Fruit fly (Drosophila melanogaster) S2 (cell line): ENCODE data around the gene AOX4.

Experiments used
- CG8478 ChIP-seq: fragments of >200 bp; optimal IDR thresholded peaks from 2 replicates; lab custom pipeline; 2018
- CTCF ChIP-seq, 2 experiments: fragments of >200 bp; optimal IDR thresholded peaks; 2 replicates each; lab custom pipeline; 2018

The AOX4 gene

dm6 chr3R:15556524-15556923, 3.9 kb upstream of the AOX4 start:
- TF ChIP-seq CG8478 (lab: Kevin White, UChicago) (no peak), CTCF (optimal IDR thresholded peaks at IDR 0.05; lab: Kevin White, UChicago) (no peak)

DNA sequence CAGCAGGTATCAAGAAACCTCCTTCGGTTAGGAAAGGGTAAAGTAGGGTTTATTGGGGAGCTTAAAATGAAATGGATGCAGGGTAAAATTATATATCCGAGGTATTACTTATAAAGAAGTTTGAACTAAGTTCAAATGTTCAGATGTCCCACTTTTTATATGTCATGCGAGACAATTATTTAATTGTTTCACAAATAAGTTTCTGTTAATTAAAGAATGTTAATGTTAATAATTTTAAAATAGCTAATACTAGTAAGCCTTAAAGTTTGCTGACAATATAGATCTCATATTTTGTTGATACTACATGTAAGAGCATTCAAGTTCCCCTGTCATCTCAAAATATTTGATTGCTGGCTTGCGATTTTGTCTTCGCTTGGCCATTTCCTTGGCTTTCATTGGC, 2.1 kb upstream of the AOX4 start:
- no peak for TF ChIP-seq CTCF (optimal IDR thresholded peaks at IDR 0.05; lab: Kevin White, UChicago)
- no peak for TF ChIP-seq CG8478 (lab: Kevin White, UChicago)

- TF ChIP-seq CTCF (optimal IDR thresholded peaks at IDR 0.05; lab: Kevin White, UChicago), result no peak
These were observed 933 bp upstream of the AOX4 start for dm6 chr3R:15553566-15553965.

DNA sequence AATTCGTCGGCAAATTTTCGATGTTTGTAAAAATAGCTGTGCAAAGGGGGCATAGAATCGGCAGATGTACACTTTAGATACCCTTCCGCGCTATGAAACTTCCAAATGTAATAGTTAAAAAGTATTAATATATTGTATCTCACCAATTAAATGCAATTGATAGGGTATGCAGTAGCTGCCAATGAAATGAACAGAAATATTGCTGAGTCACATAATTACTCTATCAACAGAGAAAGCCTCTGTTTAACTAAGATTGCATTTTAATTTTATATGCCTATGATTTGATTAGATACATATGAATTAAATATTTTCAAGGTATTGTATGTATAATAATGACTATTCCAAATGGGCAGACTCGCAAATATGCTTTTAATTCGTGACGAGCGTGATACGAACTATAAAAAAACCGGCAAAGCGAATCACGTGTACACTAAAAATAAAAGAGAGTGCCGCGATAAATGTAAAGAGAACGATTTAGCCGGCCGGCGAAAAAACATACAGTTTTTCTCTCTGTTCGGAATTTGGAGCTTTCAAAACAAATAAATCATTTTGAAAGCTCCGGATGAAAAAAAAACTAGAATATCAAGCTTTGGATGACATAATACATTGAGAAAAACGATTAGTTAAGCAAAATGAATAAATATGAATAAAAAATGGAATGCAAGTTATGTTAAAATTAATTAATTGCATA, 4.7 kb downstream of the AOX4 start, which contains the start of gene AOX3:
Gene AOX3 (minus strand): TSS at position 362 of the 691 bp plus-strand sequence.
- no peak for TF ChIP-seq CG8478 (lab: Kevin White, UChicago)
- no peak for TF ChIP-seq CTCF (optimal IDR thresholded peaks at IDR 0.05; lab: Kevin White, UChicago)

- TF ChIP-seq CTCF (optimal IDR thresholded peaks at IDR 0.05; lab: Kevin White, UChicago) (no peak), CG8478 (lab: Kevin White, UChicago) (no peak)
These were observed 5.4 kb downstream of the AOX4 start for dm6 chr3R:15547226-15547625.

- no peak for TF ChIP-seq CTCF (optimal IDR thresholded peaks at IDR 0.05; lab: Kevin White, UChicago)
- no peak for TF ChIP-seq CG8478 (lab: Kevin White, UChicago)
These were observed 10.3 kb downstream of the AOX4 start, which contains the start of gene AOX2 for dm6 chr3R:15542314-15542713. Gene AOX2 (minus strand): TSS chr3R:15542414.

DNA sequence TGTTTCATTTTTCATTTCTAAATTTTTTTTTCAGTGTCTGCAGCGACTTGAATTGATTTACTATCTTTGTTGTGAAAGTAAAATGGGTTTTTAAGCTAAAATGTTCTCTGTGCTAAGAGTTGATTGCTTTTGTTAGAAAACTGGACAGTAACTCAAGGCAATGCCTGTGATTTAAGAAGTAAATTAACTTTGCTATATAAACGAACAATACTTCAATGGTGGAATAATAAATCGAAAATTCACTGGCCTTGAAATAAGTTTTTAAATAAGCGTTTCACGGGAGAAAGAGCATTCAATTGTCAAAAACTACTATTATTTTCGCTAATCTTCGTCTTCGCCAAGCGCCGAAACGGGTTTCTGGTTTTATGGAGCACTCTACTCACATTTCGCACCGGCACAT, 11.7 kb downstream of the AOX4 start:
- TF ChIP-seq CTCF (optimal IDR thresholded peaks at IDR 0.05; lab: Kevin White, UChicago) (no peak), CG8478 (lab: Kevin White, UChicago) (no peak)

- TF ChIP-seq CTCF (optimal IDR thresholded peaks at IDR 0.05; lab: Kevin White, UChicago) (no peak), CG8478 (lab: Kevin White, UChicago) (no peak)
These were observed 15.5 kb downstream of the AOX4 start, which contains the start of gene AOX1 for dm6 chr3R:15536918-15537716. Gene AOX1 (minus strand): TSS chr3R:15537292.

DNA sequence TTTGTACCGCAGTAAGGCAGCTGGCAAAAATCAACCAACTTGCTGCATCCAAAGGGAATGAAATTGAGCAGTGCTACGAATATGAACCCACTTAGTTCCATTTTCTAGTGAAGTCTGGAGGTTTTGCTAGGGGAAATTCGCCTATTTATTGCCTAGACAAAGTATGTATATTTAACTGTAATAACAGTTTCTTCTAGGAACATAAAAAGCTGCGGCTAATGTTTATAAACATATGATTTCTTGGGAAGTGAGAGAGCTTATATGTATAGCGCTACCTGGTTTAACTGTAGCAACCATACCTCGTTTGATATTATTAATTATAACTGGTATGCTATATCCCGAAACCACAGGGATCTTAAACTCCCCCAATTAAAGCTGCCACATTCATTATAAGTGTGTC, 21.3 kb downstream of the AOX4 start, which contains the start of gene CG31296:
Gene CG31296 (minus strand): TSS at position 101 of the 400 bp plus-strand sequence.
- no peak for TF ChIP-seq CTCF (optimal IDR thresholded peaks at IDR 0.05; lab: Kevin White, UChicago)
- no peak for TF ChIP-seq CG8478 (lab: Kevin White, UChicago)

- TF ChIP-seq CG8478 (lab: Kevin White, UChicago), result no peak
- TF ChIP-seq CTCF (optimal IDR thresholded peaks at IDR 0.05; lab: Kevin White, UChicago), result no peak
These were observed 35.5 kb downstream of the AOX4 start for dm6 chr3R:15517113-15517512.

DNA sequence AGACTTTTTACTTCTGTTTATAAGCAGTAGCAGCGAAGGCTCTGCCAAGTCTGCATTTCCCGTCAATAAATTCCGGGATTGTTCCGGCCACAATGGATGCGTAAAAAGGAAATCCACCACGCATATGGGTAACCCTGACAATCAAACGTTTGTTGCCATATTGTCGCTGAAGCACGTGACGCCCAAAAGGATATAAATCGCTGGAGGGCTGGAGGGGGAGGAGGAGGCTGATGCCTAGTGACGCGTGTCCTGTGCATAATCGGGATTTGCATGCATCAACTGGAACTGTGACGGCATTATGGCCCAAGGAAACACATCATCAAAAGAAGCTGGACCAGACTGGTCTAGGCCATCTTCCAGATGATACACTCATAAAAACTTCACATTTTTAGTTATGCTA, 39.4 kb downstream of the AOX4 start:
- no peak for TF ChIP-seq CTCF (optimal IDR thresholded peaks at IDR 0.05; lab: Kevin White, UChicago)
- no peak for TF ChIP-seq CG8478 (lab: Kevin White, UChicago)

DNA sequence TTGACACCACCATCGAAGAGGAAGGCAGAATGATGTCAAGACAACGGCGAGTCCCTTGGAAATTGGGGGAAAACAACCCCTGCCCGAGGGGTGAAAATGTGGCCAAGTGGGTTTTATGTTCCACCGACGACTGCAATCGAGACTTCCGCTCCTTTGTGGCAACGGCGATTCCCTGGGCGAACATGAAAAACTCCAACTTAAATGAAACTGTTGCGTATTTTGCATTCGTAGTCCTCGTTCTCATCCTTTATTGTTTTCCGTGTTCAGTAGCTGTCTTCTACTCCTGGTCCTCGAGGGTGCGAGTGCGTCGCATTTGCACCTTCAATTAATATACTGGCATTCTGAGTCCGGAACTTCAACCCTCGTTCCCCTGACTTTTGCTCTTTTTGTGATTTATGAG, 40.4 kb downstream of the AOX4 start:
- no peak for TF ChIP-seq CTCF (optimal IDR thresholded peaks at IDR 0.05; lab: Kevin White, UChicago)

dm6 chr3R:15509817-15510216, 42.8 kb downstream of the AOX4 start, which contains the start of gene CG44013:
Gene CG44013 (minus strand): TSS chr3R:15509917.
- TF ChIP-seq CTCF (optimal IDR thresholded peaks at IDR 0.05; lab: Kevin White, UChicago) (no peak), CG8478 (lab: Kevin White, UChicago) (no peak)

- no peak for TF ChIP-seq CG8478 (lab: Kevin White, UChicago)
- no peak for TF ChIP-seq CTCF (optimal IDR thresholded peaks at IDR 0.05; lab: Kevin White, UChicago)
These were observed 44.0 kb downstream of the AOX4 start, which contains the start of gene CG44014 for dm6 chr3R:15508631-15509030. Gene CG44014 (minus strand): TSS chr3R:15508886.

DNA sequence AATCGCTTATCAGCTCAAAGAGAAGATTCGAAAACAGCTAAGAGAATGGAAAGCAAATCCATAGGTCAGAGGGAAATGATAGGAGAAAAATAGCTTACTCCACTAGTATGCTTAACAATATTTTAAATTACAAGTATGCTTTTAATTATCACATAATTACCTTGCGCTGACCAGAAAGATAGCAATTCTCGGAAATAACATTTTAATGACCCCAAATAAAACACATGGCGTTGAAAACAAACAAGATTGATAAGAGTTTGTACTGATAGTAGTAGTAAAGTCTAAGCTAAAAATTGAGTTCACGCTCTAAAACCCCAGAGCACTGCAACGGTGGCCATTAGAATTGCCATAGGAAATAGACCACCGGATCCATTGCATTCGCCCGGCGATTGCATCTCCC, 44.9 kb downstream of the AOX4 start:
- TF ChIP-seq CTCF (optimal IDR thresholded peaks at IDR 0.05; lab: Kevin White, UChicago) (no peak), CG8478 (lab: Kevin White, UChicago) (no peak)
